Fruit fly (Drosophila melanogaster): ENCODE measurements around the gene Pten.

The Pten gene

DNA sequence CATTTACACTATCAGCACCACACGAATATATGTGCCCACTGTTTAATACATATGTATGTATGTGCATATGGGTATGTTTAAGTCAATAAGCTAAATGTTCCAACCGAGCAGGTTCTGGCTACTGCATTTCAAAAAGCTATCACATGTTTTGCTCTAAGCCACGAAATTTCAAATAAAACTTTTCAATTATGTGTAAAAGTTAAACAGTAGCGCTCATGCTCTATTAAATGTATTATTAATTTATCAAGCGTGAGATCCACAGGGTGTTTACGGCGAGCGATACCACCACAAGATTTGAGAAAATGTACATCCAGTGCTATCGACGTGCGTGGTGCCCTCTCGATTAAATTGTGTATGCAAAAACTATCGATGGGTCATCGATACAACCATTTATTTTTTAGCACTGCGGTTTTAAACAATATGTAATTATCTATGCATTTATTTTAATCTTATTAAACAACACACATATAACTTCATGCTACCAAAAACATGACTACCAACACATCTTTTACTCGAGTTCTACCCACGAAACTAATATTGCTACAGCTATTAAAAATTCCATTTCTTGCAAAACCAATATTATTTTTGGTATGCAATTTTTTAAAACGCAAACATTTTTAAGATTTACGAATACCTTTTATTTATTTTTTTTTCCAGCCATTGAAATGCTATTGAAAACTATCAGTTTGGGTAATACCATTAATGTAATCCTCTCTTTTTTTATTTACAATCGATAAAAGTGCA lies at the start of gene Pten:
Pten (minus strand) TSS at position 300 of the 744 bp plus-strand sequence.
- TF ChIP-seq CG8478 (optimal IDR thresholded peaks at IDR 0.05): no peak
- no peak for TF ChIP-seq usp (GFP tag; optimal IDR thresholded peaks at IDR 0.05)
- TF ChIP-seq pan (optimal IDR thresholded peaks at IDR 0.05): no peak
- no peak for TF ChIP-seq psq (optimal IDR thresholded peaks at IDR 0.05)
- TF ChIP-seq Dll (optimal IDR thresholded peaks at IDR 0.05): no peak
- TF ChIP-seq EcR (GFP tag; optimal IDR thresholded peaks at IDR 0.05): no peak

- no peak for TF ChIP-seq psq (optimal IDR thresholded peaks at IDR 0.05)
- no peak for TF ChIP-seq CG8478 (optimal IDR thresholded peaks at IDR 0.05)
- no peak for TF ChIP-seq pan (optimal IDR thresholded peaks at IDR 0.05)
- no peak for TF ChIP-seq Dll (optimal IDR thresholded peaks at IDR 0.05)
- TF ChIP-seq EcR (GFP tag; optimal IDR thresholded peaks at IDR 0.05): no peak
- no peak for TF ChIP-seq usp (GFP tag; optimal IDR thresholded peaks at IDR 0.05)
These were observed 45.8 kb upstream of the Pten start, which contains the start of the genes CG5390 and CG4968 for dm6 chr2L:10306518-10307260. TSS of gene CG5390 (minus strand) at chr2L:10306594. TSS of gene CG4968 (plus strand) at chr2L:10306922.

- TF ChIP-seq psq (optimal IDR thresholded peaks at IDR 0.05) (no peak), usp (GFP tag; optimal IDR thresholded peaks at IDR 0.05) (no peak), EcR (GFP tag; optimal IDR thresholded peaks at IDR 0.05) (no peak), pan (optimal IDR thresholded peaks at IDR 0.05) (no peak), CG8478 (optimal IDR thresholded peaks at IDR 0.05) (no peak), Dll (optimal IDR thresholded peaks at IDR 0.05) (no peak)
These were observed 44.8 kb upstream of the Pten start for dm6 chr2L:10305538-10306147.

- TF ChIP-seq psq (optimal IDR thresholded peaks at IDR 0.05) (no peak), usp (GFP tag; optimal IDR thresholded peaks at IDR 0.05) (no peak), EcR (GFP tag; optimal IDR thresholded peaks at IDR 0.05) (no peak), pan (optimal IDR thresholded peaks at IDR 0.05) (no peak), CG8478 (optimal IDR thresholded peaks at IDR 0.05) (no peak), Dll (optimal IDR thresholded peaks at IDR 0.05) (no peak)
These were observed 42.9 kb upstream of the Pten start, which contains the start of gene nmd for dm6 chr2L:10303786-10304185. TSS of gene nmd (minus strand) at chr2L:10303947.

DNA sequence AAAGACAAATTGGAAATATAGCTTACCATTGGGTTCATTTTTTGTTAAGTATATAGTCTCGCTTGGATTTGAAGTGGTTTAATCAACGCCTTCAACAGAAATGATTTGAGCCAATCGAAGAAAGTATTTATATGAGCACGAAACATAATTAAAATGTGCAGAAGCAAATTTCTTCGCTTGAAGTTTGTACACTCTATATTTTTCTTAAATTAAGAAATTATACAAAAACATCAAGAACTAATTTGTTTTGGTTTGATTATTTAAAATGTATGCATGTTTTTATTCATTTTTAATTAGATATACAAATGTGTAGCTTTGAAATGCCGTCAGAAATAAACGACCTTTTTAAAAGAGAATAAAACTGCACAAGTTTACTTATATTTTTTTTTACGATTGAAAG lies 41.1 kb upstream of the Pten start, which contains the start of gene CG13138:
CG13138 (minus strand) TSS at position 101 of the 400 bp plus-strand sequence.
- TF ChIP-seq EcR (GFP tag; optimal IDR thresholded peaks at IDR 0.05) (no peak), psq (optimal IDR thresholded peaks at IDR 0.05) (no peak), usp (GFP tag; optimal IDR thresholded peaks at IDR 0.05) (no peak), Dll (optimal IDR thresholded peaks at IDR 0.05) (no peak), pan (optimal IDR thresholded peaks at IDR 0.05) (no peak), CG8478 (optimal IDR thresholded peaks at IDR 0.05) (no peak)

dm6 chr2L:10299810-10300147 lies 38.9 kb upstream of the Pten start, which contains the start of gene CYLD:
TSS of gene CYLD (minus strand) at chr2L:10299847.
- no peak for TF ChIP-seq EcR (GFP tag; optimal IDR thresholded peaks at IDR 0.05)
- no peak for TF ChIP-seq usp (GFP tag; optimal IDR thresholded peaks at IDR 0.05)
- no peak for TF ChIP-seq pan (optimal IDR thresholded peaks at IDR 0.05)
- TF ChIP-seq Dll (optimal IDR thresholded peaks at IDR 0.05): no peak
- TF ChIP-seq CG8478 (optimal IDR thresholded peaks at IDR 0.05): no peak
- TF ChIP-seq psq (optimal IDR thresholded peaks at IDR 0.05): no peak

dm6 chr2L:10299077-10299809 lies 38.4 kb upstream of the Pten start:
- TF ChIP-seq pan (optimal IDR thresholded peaks at IDR 0.05) (no peak), CG8478 (optimal IDR thresholded peaks at IDR 0.05) (no peak), usp (GFP tag; optimal IDR thresholded peaks at IDR 0.05) (no peak), EcR (GFP tag; optimal IDR thresholded peaks at IDR 0.05) (no peak), Dll (optimal IDR thresholded peaks at IDR 0.05) (no peak), psq (optimal IDR thresholded peaks at IDR 0.05) (no peak)

dm6 chr2L:10298306-10298705 lies 37.5 kb upstream of the Pten start:
- TF ChIP-seq CG8478 (optimal IDR thresholded peaks at IDR 0.05): no peak
- TF ChIP-seq EcR (GFP tag; optimal IDR thresholded peaks at IDR 0.05): no peak
- TF ChIP-seq Dll (optimal IDR thresholded peaks at IDR 0.05): no peak
- no peak for TF ChIP-seq usp (GFP tag; optimal IDR thresholded peaks at IDR 0.05)
- no peak for TF ChIP-seq pan (optimal IDR thresholded peaks at IDR 0.05)
- TF ChIP-seq psq (optimal IDR thresholded peaks at IDR 0.05): no peak

DNA sequence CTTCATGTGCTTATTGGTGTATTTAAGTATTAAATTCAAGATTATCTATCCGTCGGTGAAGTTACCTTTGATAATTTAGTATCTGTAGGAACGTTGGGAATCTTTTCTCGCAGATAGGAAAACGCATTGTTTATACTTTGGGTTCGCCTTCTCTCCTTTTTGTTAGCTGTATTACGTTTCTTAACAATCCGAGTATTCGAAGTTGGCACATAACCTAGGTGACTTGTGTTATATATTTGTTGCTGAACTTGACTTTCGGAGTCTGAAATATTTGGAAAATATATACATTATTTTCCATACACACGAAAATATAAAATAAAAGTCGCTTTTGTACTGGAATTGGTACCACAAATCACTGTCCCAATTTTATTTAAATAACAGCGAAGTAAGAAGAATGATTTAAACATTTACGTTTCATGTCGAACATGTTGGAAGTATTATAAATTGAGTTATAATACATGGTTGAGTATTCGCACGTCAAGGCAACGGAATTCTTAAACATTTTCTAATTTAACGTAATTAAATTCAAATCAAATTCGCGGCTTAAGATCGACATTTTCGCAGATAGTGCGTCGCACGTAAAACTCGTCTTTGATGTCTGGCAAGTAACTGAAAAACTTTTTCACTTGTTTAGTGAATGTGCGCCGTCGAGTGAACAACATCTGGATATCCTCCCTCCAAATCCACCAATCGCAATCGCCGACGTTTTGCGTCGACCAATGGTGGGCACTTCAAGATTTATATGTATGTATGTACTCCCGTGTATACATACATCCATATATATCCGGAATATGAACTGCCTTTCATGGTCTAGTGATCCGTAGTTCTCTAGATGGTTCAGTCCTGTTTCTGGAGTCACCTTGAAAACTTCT lies 34.2 kb upstream of the Pten start, which contains the start of gene Hand:
Hand (minus strand) TSS at position 588 of the 872 bp plus-strand sequence.
- TF ChIP-seq EcR (GFP tag; optimal IDR thresholded peaks at IDR 0.05) (no peak), pan (optimal IDR thresholded peaks at IDR 0.05) (no peak), Dll (optimal IDR thresholded peaks at IDR 0.05) (no peak), CG8478 (optimal IDR thresholded peaks at IDR 0.05) (no peak), psq (optimal IDR thresholded peaks at IDR 0.05) (no peak), usp (GFP tag; optimal IDR thresholded peaks at IDR 0.05) (no peak)

- TF ChIP-seq Dll (optimal IDR thresholded peaks at IDR 0.05): no peak
- TF ChIP-seq psq (optimal IDR thresholded peaks at IDR 0.05): no peak
- TF ChIP-seq EcR (GFP tag; optimal IDR thresholded peaks at IDR 0.05): no peak
- no peak for TF ChIP-seq pan (optimal IDR thresholded peaks at IDR 0.05)
- TF ChIP-seq CG8478 (optimal IDR thresholded peaks at IDR 0.05): no peak
- TF ChIP-seq usp (GFP tag; optimal IDR thresholded peaks at IDR 0.05): no peak
These were observed 31.3 kb upstream of the Pten start, which contains the start of gene Ufd4 for dm6 chr2L:10292066-10292560. TSS of gene Ufd4 (minus strand) at chr2L:10292365.
